Fruit fly (Drosophila melanogaster) whole organism, embryonic: ENCODE measurements around the gene CG6041.

ENCODE experiments used
- Ada2b ChIP-seq: fragments of 200-800 bp; sonication (Bioruptor generic); IDR thresholded peaks from 2 replicates; pipeline ENCODE4 v1.3.6; 2022; ENCODE audit warnings: missing biosample characterization, missing genetic modification characterization
- Antp ChIP-seq: fragments of 200-800 bp; sonication (Bioruptor generic); optimal IDR thresholded peaks from 3 replicates; lab custom pipeline; 2016; ENCODE audit warnings: missing biosample characterization, missing genetic modification characterization
- Bgb ChIP-seq: fragments of 200-800 bp; sonication (Bioruptor generic); IDR thresholded peaks from 2 replicates; pipeline ENCODE4 v1.3.6; 2022; ENCODE audit warnings: missing biosample characterization, missing genetic modification characterization; ENCODE audit not compliant: partially characterized antibody
- CG12744 ChIP-seq: fragments of 200-800 bp; sonication (Bioruptor generic); optimal IDR thresholded peaks from 2 replicates; lab custom pipeline; 2016; ENCODE audit warnings: missing biosample characterization, missing genetic modification characterization
- CG12769 ChIP-seq: fragments of 200-800 bp; sonication (Bioruptor generic); optimal IDR thresholded peaks from 2 replicates; lab custom pipeline; 2019; ENCODE audit warnings: missing biosample characterization, mild to moderate bottlenecking, missing genetic modification characterization, moderate library complexity
- CG13123 ChIP-seq: fragments of 200-800 bp; sonication (Bioruptor generic); optimal IDR thresholded peaks from 2 replicates; lab custom pipeline; 2016; ENCODE audit warnings: missing biosample characterization, missing genetic modification characterization
- CG15601 ChIP-seq: fragments of 200-800 bp; sonication (Bioruptor generic); optimal IDR thresholded peaks from 3 replicates; lab custom pipeline; 2019; ENCODE audit warnings: missing biosample characterization, mild to moderate bottlenecking, missing genetic modification characterization, moderate library complexity
- CG2120 ChIP-seq: fragments of 200-800 bp; sonication (Bioruptor generic); optimal IDR thresholded peaks from 3 replicates; lab custom pipeline; 2016; ENCODE audit warnings: missing biosample characterization, missing genetic modification characterization
- CG2199 ChIP-seq: fragments of 200-800 bp; sonication (Bioruptor generic); IDR thresholded peaks from 3 replicates; pipeline ENCODE4 v1.3.6; 2022; ENCODE audit warnings: missing biosample characterization, missing genetic modification characterization
- CG30020 ChIP-seq: fragments of 200-800 bp; optimal IDR thresholded peaks from 2 replicates; lab custom pipeline; 2019; ENCODE audit warnings: missing biosample characterization, mild to moderate bottlenecking, missing genetic modification characterization, moderate library complexity
- CG30431 ChIP-seq: fragments of 200-800 bp; sonication (Bioruptor generic); optimal IDR thresholded peaks from 2 replicates; lab custom pipeline; 2017; ENCODE audit warnings: missing biosample characterization, missing genetic modification characterization
- CG33557 ChIP-seq: fragments of 200-800 bp; sonication (Bioruptor generic); optimal IDR thresholded peaks from 2 replicates; lab custom pipeline; 2019; ENCODE audit warnings: missing biosample characterization, mild to moderate bottlenecking, missing genetic modification characterization, moderate library complexity
- CG3407 ChIP-seq: fragments of 200-800 bp; sonication (Bioruptor generic); optimal IDR thresholded peaks from 2 replicates; lab custom pipeline; 2018; ENCODE audit warnings: missing biosample characterization, mild to moderate bottlenecking, missing genetic modification characterization
- CG34422 ChIP-seq: fragments of 200-800 bp; sonication (Bioruptor generic); IDR thresholded peaks from 3 replicates; pipeline ENCODE4 v1.3.6; 2022; ENCODE audit warnings: missing biosample characterization, missing genetic modification characterization
- CG3838 ChIP-seq: fragments of 200-800 bp; sonication (Bioruptor generic); optimal IDR thresholded peaks from 3 replicates; lab custom pipeline; 2016; ENCODE audit warnings: missing biosample characterization, missing genetic modification characterization
- CG4360 ChIP-seq: fragments of 200-800 bp; sonication (Bioruptor generic); IDR thresholded peaks from 2 replicates; pipeline ENCODE4 v1.3.6; 2022; ENCODE audit warnings: missing biosample characterization, missing genetic modification characterization
- CG5245 ChIP-seq: fragments of 200-800 bp; sonication (Bioruptor generic); optimal IDR thresholded peaks from 3 replicates; lab custom pipeline; 2016; ENCODE audit warnings: missing biosample characterization, missing genetic modification characterization
- CG7987 ChIP-seq: fragments of 200-800 bp; sonication (Bioruptor generic); optimal IDR thresholded peaks from 2 replicates; lab custom pipeline; 2018; ENCODE audit warnings: missing biosample characterization, mild to moderate bottlenecking, missing genetic modification characterization, moderate library complexity
- Camta ChIP-seq: fragments of 200-800 bp; sonication (Bioruptor generic); optimal IDR thresholded peaks from 2 replicates; lab custom pipeline; 2016; ENCODE audit warnings: missing biosample characterization, missing genetic modification characterization
- CkIIα-i1 ChIP-seq: fragments of 200-800 bp; sonication (Bioruptor generic); IDR thresholded peaks from 2 replicates; pipeline ENCODE4 v1.3.6; 2022; ENCODE audit warnings: missing biosample characterization, missing genetic modification characterization
- D19B ChIP-seq: fragments of 200-800 bp; sonication (Bioruptor generic); optimal IDR thresholded peaks from 2 replicates; lab custom pipeline; 2017; ENCODE audit warnings: missing biosample characterization, mild to moderate bottlenecking, missing genetic modification characterization
- Fer3 ChIP-seq: fragments of 200-800 bp; sonication (Bioruptor generic); optimal IDR thresholded peaks from 2 replicates; lab custom pipeline; 2018; ENCODE audit warnings: missing biosample characterization, mild to moderate bottlenecking, missing genetic modification characterization, moderate library complexity
- Med ChIP-seq: fragments of 200-800 bp; sonication (Bioruptor generic); peaks from one replicate; lab custom pipeline; 2016; ENCODE audit warnings: missing biosample characterization, missing genetic modification characterization, mild to moderate bottlenecking, inconsistent platforms, moderate library complexity
- Mrtf ChIP-seq: fragments of 200-800 bp; sonication (Bioruptor generic); IDR thresholded peaks from 3 replicates; pipeline ENCODE4 v1.3.6; 2022; ENCODE audit warnings: missing biosample characterization, missing genetic modification characterization
- Sin3A ChIP-seq: fragments of >200 bp; optimal IDR thresholded peaks from 2 replicates; lab custom pipeline; 2018
- Tbp ChIP-seq: fragments of >200 bp; optimal IDR thresholded peaks from 2 replicates; lab custom pipeline; 2018; ENCODE audit warnings: missing biosample characterization, missing genetic modification characterization
- Xbp1 ChIP-seq: fragments of 200-800 bp; sonication (Bioruptor generic); optimal IDR thresholded peaks from 3 replicates; lab custom pipeline; 2016; ENCODE audit warnings: missing biosample characterization, mild to moderate bottlenecking, missing genetic modification characterization
- Xrp1 ChIP-seq: fragments of 200-800 bp; sonication (Bioruptor generic); IDR thresholded peaks from 2 replicates; pipeline ENCODE4 v1.3.6; 2022; ENCODE audit warnings: missing biosample characterization, missing genetic modification characterization
- amos ChIP-seq: fragments of 200-800 bp; sonication (Bioruptor generic); IDR thresholded peaks from 2 replicates; pipeline ENCODE4 v1.3.6; 2022; ENCODE audit warnings: missing biosample characterization, missing genetic modification characterization; ENCODE audit not compliant: partially characterized antibody
- ap ChIP-seq: fragments of 200-800 bp; sonication (Bioruptor generic); IDR thresholded peaks from 2 replicates; pipeline ENCODE4 v1.3.6; 2022; ENCODE audit warnings: missing biosample characterization, missing genetic modification characterization
- bab2 ChIP-seq: fragments of 200-800 bp; sonication (Bioruptor generic); optimal IDR thresholded peaks from 2 replicates; lab custom pipeline; 2016; ENCODE audit warnings: missing biosample characterization, missing genetic modification characterization
- br ChIP-seq: fragments of >200 bp; optimal IDR thresholded peaks from 2 replicates; lab custom pipeline; 2017
- crol ChIP-seq: fragments of 200-800 bp; sonication (Bioruptor generic); IDR thresholded peaks from 2 replicates; pipeline ENCODE4 v1.3.6; 2022; ENCODE audit warnings: missing biosample characterization, missing genetic modification characterization
- gro ChIP-seq: fragments of 200-800 bp; sonication (Bioruptor generic); optimal IDR thresholded peaks from 2 replicates; lab custom pipeline; 2016; ENCODE audit warnings: missing biosample characterization, missing genetic modification characterization
- gt ChIP-seq: fragments of 200-800 bp; sonication (Bioruptor generic); IDR thresholded peaks from 2 replicates; pipeline ENCODE4 v1.3.6; 2022; ENCODE audit warnings: missing biosample characterization, missing genetic modification characterization
- h ChIP-seq: fragments of >200 bp; optimal IDR thresholded peaks from 2 replicates; lab custom pipeline; 2017
- jing ChIP-seq: fragments of 200-800 bp; sonication (Bioruptor generic); optimal IDR thresholded peaks from 2 replicates; lab custom pipeline; 2018; ENCODE audit warnings: missing biosample characterization, mild to moderate bottlenecking, missing genetic modification characterization
- jumu ChIP-seq: fragments of 200-800 bp; sonication (Bioruptor generic); optimal IDR thresholded peaks from 3 replicates; lab custom pipeline; 2016; ENCODE audit warnings: missing biosample characterization, missing genetic modification characterization
- mam ChIP-seq: fragments of 200-800 bp; sonication (Bioruptor generic); optimal IDR thresholded peaks from 3 replicates; lab custom pipeline; 2016; ENCODE audit warnings: missing biosample characterization, missing genetic modification characterization
- mirr ChIP-seq: fragments of 200-800 bp; sonication (Bioruptor generic); optimal IDR thresholded peaks from 3 replicates; lab custom pipeline; 2018; ENCODE audit warnings: missing biosample characterization, mild to moderate bottlenecking, missing genetic modification characterization
- peb ChIP-seq: fragments of 200-800 bp; sonication (Bioruptor generic); IDR thresholded peaks from 2 replicates; pipeline ENCODE4 v1.3.6; 2022; ENCODE audit warnings: missing biosample characterization, missing genetic modification characterization
- row ChIP-seq: fragments of 200-800 bp; sonication (Bioruptor generic); IDR thresholded peaks from 3 replicates; pipeline ENCODE4 v1.3.6; 2022; ENCODE audit warnings: missing biosample characterization, missing genetic modification characterization
- sim ChIP-seq: fragments of 200-800 bp; sonication (Bioruptor generic); IDR thresholded peaks from 2 replicates; pipeline ENCODE4 v1.3.6; 2022; ENCODE audit warnings: missing biosample characterization, missing genetic modification characterization
- slp2 ChIP-seq: fragments of 200-800 bp; sonication (Bioruptor generic); optimal IDR thresholded peaks from 2 replicates; lab custom pipeline; 2016; ENCODE audit warnings: missing biosample characterization, missing genetic modification characterization
- sqz ChIP-seq: fragments of 200-800 bp; sonication (Bioruptor generic); optimal IDR thresholded peaks from 3 replicates; lab custom pipeline; 2018; ENCODE audit warnings: missing biosample characterization, mild to moderate bottlenecking, missing genetic modification characterization
- stc ChIP-seq: fragments of 200-800 bp; sonication (Bioruptor generic); IDR thresholded peaks from 2 replicates; pipeline ENCODE4 v1.3.6; 2022; ENCODE audit warnings: missing biosample characterization, missing genetic modification characterization
- tin ChIP-seq: fragments of 200-800 bp; sonication (Bioruptor generic); optimal IDR thresholded peaks from 3 replicates; lab custom pipeline; 2016; ENCODE audit warnings: missing biosample characterization, missing genetic modification characterization
- ttk ChIP-seq: fragments of 200-800 bp; sonication (Bioruptor generic); IDR thresholded peaks from 2 replicates; pipeline ENCODE4 v2.1.2; 2022; ENCODE audit warnings: missing biosample characterization, missing genetic modification characterization

The CG6041 gene

dm6 chrX:5899241-5900145 is 48.5 kb upstream of the CG6041 start (continued):
- TF ChIP-seq CG12769: peak; percentile 53
- peak; percentile 30 for TF ChIP-seq CG3407 (GFP tag; lab: Kevin White, UChicago)
- no peak for TF ChIP-seq CG33557 (GFP tag; lab: Kevin White, UChicago)
- no peak for TF ChIP-seq CG13123 (GFP tag; lab: Kevin White, UChicago)
- TF ChIP-seq CG3838 (GFP tag; lab: Kevin White, UChicago): no peak
- peak; percentile 6 for TF ChIP-seq CG15601
- peak; percentile 100 for TF ChIP-seq crol
- no peak for TF ChIP-seq Xbp1 (GFP tag; lab: Kevin White, UChicago)
- TF ChIP-seq slp2 (GFP tag; lab: Kevin White, UChicago): no peak
- no peak for TF ChIP-seq jumu
- no peak for TF ChIP-seq CG30020 (tag; lab: Kevin White, UChicago)
- TF ChIP-seq Med (GFP tag; lab: Kevin White, UChicago): peak; percentile 78

dm6 chrX:5900146-5901093 is 47.5 kb upstream of the CG6041 start, which contains the start of gene Act5C:
Act5C (plus strand) TSS chrX:5900861.
- TF ChIP-seq Ada2b (GFP tag; lab: Robert Waterston, UW) (peak; percentile 94), CG34422 (GFP tag; lab: Robert Waterston, UW) (peak; percentile 88), CG2120 (GFP tag; lab: Kevin White, UChicago) (peak; percentile 95), CG4360 (peak; percentile 72; the same call in 1 of the 2 replicates), CG30431 (peak; percentile 93), Camta (GFP tag; lab: Kevin White, UChicago) (peak; percentile 94), sim (GFP tag; lab: Robert Waterston, UW) (peak; percentile 90), Antp (GFP tag; lab: Kevin White, UChicago) (peak; percentile 96), stc (peak; percentile 92), gro (GFP tag; lab: Kevin White, UChicago) (peak; percentile 93), jing (peak; percentile 91), Bgb (GFP tag; lab: Robert Waterston, UW) (no peak; the same call in 1 of the 2 replicates), bab2 (GFP tag; lab: Kevin White, UChicago) (peak; percentile 94), CG12744 (GFP tag; lab: Kevin White, UChicago) (peak; percentile 87), D19B (GFP tag; lab: Kevin White, UChicago) (peak; percentile 76), amos (GFP tag; lab: Robert Waterston, UW) (0 out of 2 replicates have a peak, but pooled peaks have one; percentile 5), sqz (GFP tag; lab: Kevin White, UChicago) (peak; percentile 71), gt (GFP tag; lab: Robert Waterston, UW) (peak; percentile 81; the same call in 1 of the 2 replicates), ap (GFP tag; lab: Robert Waterston, UW) (peak; percentile 82), CG2199 (GFP tag; lab: Robert Waterston, UW) (peak; percentile 93), Sin3A (lab: Kevin White, UChicago) (no peak), ttk (GFP tag; lab: Robert Waterston, UW) (peak; percentile 90), Tbp (no peak), br (lab: Kevin White, UChicago) (no peak), Fer3 (tag; lab: Kevin White, UChicago) (peak; percentile 93), Xrp1 (GFP tag; lab: Robert Waterston, UW) (peak; percentile 96), mam (GFP tag; lab: Kevin White, UChicago) (peak; percentile 92), Mrtf (GFP tag; lab: Robert Waterston, UW) (peak; percentile 91), h (lab: Kevin White, UChicago) (no peak), CkIIα-i1 (GFP tag; lab: Robert Waterston, UW) (no peak), row (GFP tag; lab: Robert Waterston, UW) (peak; percentile 95), CG7987 (GFP tag; lab: Kevin White, UChicago) (peak; percentile 79), tin (GFP tag; lab: Kevin White, UChicago) (peak; percentile 94), mirr (GFP tag; lab: Kevin White, UChicago) (peak; percentile 77), CG5245 (GFP tag; lab: Kevin White, UChicago) (peak; percentile 87), peb (GFP tag; lab: Robert Waterston, UW) (peak; percentile 83)
